Worm (Caenorhabditis elegans) whole organism, L1 larva: ENCODE data around the gene sprr-2.

Experiments
- F16B12.6 ChIP-seq: fragments of 150-350 bp; optimal IDR thresholded peaks from 2 replicates; lab custom pipeline; 2014; ENCODE audit warnings: missing biosample characterization, missing genetic modification characterization
- aha-1 ChIP-seq: fragments of 150-350 bp; optimal IDR thresholded peaks from 2 replicates; lab custom pipeline; 2014; ENCODE audit warnings: missing biosample characterization, missing genetic modification characterization
- ama-1 ChIP-seq: fragments of 150-350 bp; optimal IDR thresholded peaks from 2 replicates; lab custom pipeline; 2014
- ceh-63 ChIP-seq: fragments of 200-800 bp; sonication (Bioruptor generic); optimal IDR thresholded peaks from 2 replicates; lab custom pipeline; 2018; ENCODE audit warnings: mild to moderate bottlenecking, missing genetic modification characterization, missing compliant biosample characterization
- ceh-8 ChIP-seq: fragments of 200-800 bp; sonication (Bioruptor generic); optimal IDR thresholded peaks from 2 replicates; lab custom pipeline; 2018; ENCODE audit warnings: mild to moderate bottlenecking, missing genetic modification characterization, moderate library complexity, missing compliant biosample characterization
- ceh-88 ChIP-seq: fragments of 200-800 bp; sonication (Bioruptor generic); IDR thresholded peaks from 2 replicates; pipeline ENCODE4 v1.3.6; 2022; ENCODE audit warnings: missing genetic modification characterization, missing compliant biosample characterization
- dpl-1 ChIP-seq, 3 experiments: fragments of 150-350 bp in 2 of 3; sonication (generic microtip) in 1 of 3; optimal IDR thresholded peaks; 2 replicates each; lab custom pipeline; 2014 to 2017; ENCODE audit warnings: missing biosample characterization in 3 of 3, missing genetic modification characterization in 3 of 3, missing genetic modification reagents in 3 of 3
- efl-1 ChIP-seq, 4 experiments: fragments of 150-350 bp; optimal IDR thresholded peaks in 3 of 4; peaks in 1 of 4; 1 replicate in 1 of 4; 2 replicates in 3 of 4; lab custom pipeline; 2014; ENCODE audit warnings: missing biosample characterization in 2 of 4, missing genetic modification characterization in 2 of 4, missing genetic modification reagents in 2 of 4
- egl-27 ChIP-seq, 2 experiments: fragments of 150-350 bp in 1 of 2; sonication (generic microtip); optimal IDR thresholded peaks; 3 replicates each; lab custom pipeline; 2017 to 2018; ENCODE audit warnings: missing biosample characterization in 2 of 2, missing genetic modification characterization in 2 of 2, missing genetic modification reagents in 2 of 2
- elt-2 ChIP-seq: sonication (generic microtip); optimal IDR thresholded peaks from 2 replicates; lab custom pipeline; 2016; ENCODE audit warnings: missing genetic modification characterization, mild to moderate bottlenecking, inconsistent platforms, missing compliant biosample characterization, missing genetic modification reagents
- hlh-4 ChIP-seq: sonication (generic microtip); optimal IDR thresholded peaks from 2 replicates; lab custom pipeline; 2016; ENCODE audit warnings: mild to moderate bottlenecking, missing genetic modification characterization, missing compliant biosample characterization
- hpl-2 ChIP-seq: fragments of 150-350 bp; optimal IDR thresholded peaks from 2 replicates; lab custom pipeline; 2014; ENCODE audit warnings: missing biosample characterization, missing genetic modification reagents, missing genetic modification characterization
- isw-1 ChIP-seq: fragments of 200-800 bp; sonication (Bioruptor generic); IDR thresholded peaks from 2 replicates; pipeline ENCODE4 v1.3.6; 2022; ENCODE audit warnings: missing genetic modification characterization, missing compliant biosample characterization
- lir-3 ChIP-seq: sonication (generic microtip); optimal IDR thresholded peaks from 2 replicates; lab custom pipeline; 2016; ENCODE audit warnings: mild to moderate bottlenecking, missing genetic modification characterization, moderate library complexity, missing compliant biosample characterization; ENCODE audit not compliant: poor library complexity
- lsy-2 ChIP-seq, 2 experiments: fragments of 150-350 bp; optimal IDR thresholded peaks; 2 replicates each; lab custom pipeline; 2014; ENCODE audit warnings: missing biosample characterization in 2 of 2, missing genetic modification characterization in 2 of 2
- nhr-11 ChIP-seq: fragments of 150-350 bp; optimal IDR thresholded peaks from 2 replicates; lab custom pipeline; 2014; ENCODE audit warnings: missing biosample characterization, missing genetic modification characterization
- nhr-12 ChIP-seq: sonication (generic microtip); optimal IDR thresholded peaks from 2 replicates; lab custom pipeline; 2017; ENCODE audit warnings: missing biosample characterization, missing genetic modification characterization
- nhr-237 ChIP-seq: fragments of 150-350 bp; optimal IDR thresholded peaks from 2 replicates; lab custom pipeline; 2014; ENCODE audit warnings: missing biosample characterization, missing genetic modification characterization
- nhr-71 ChIP-seq: sonication (generic microtip); optimal IDR thresholded peaks from 2 replicates; lab custom pipeline; 2016; ENCODE audit warnings: mild to moderate bottlenecking, missing genetic modification characterization, moderate library complexity, missing compliant biosample characterization
- nhr-76 ChIP-seq: sonication (generic microtip); optimal IDR thresholded peaks from 2 replicates; lab custom pipeline; 2017; ENCODE audit warnings: missing biosample characterization, missing genetic modification characterization
- nhr-85 ChIP-seq: sonication (generic microtip); peaks from one replicate; lab custom pipeline; 2016; ENCODE audit warnings: missing genetic modification characterization, inconsistent platforms, missing compliant biosample characterization
- nhr-90 ChIP-seq: sonication (generic microtip); optimal IDR thresholded peaks from 2 replicates; lab custom pipeline; 2016; ENCODE audit warnings: mild to moderate bottlenecking, missing genetic modification characterization, missing compliant biosample characterization; ENCODE audit not compliant: poor library complexity
- snpc-4 ChIP-seq: fragments of 150-350 bp; optimal IDR thresholded peaks from 2 replicates; lab custom pipeline; 2014; ENCODE audit warnings: missing biosample characterization, missing genetic modification characterization
- snu-23 ChIP-seq: sonication (generic microtip); optimal IDR thresholded peaks from 2 replicates; lab custom pipeline; 2016; ENCODE audit warnings: missing genetic modification characterization, missing compliant biosample characterization
- sox-4 ChIP-seq: sonication (generic microtip); optimal IDR thresholded peaks from 2 replicates; lab custom pipeline; 2016; ENCODE audit warnings: missing genetic modification characterization, missing compliant biosample characterization
- tbx-2 ChIP-seq: sonication (generic microtip); optimal IDR thresholded peaks from 2 replicates; lab custom pipeline; 2016; ENCODE audit warnings: missing genetic modification characterization, missing compliant biosample characterization
- tlp-1 ChIP-seq: fragments of 150-350 bp; optimal IDR thresholded peaks from 2 replicates; lab custom pipeline; 2014; ENCODE audit warnings: missing biosample characterization, missing genetic modification characterization
- unc-130 ChIP-seq: fragments of 150-350 bp; optimal IDR thresholded peaks from 2 replicates; lab custom pipeline; 2017; ENCODE audit warnings: missing biosample characterization, missing genetic modification characterization, inconsistent platforms
- unc-62 ChIP-seq: fragments of 150-350 bp; optimal IDR thresholded peaks from 2 replicates; lab custom pipeline; 2014; ENCODE audit warnings: missing biosample characterization, missing genetic modification reagents, missing genetic modification characterization
- unc-98 ChIP-seq: fragments of 200-800 bp; sonication (Bioruptor generic); IDR thresholded peaks from 2 replicates; pipeline ENCODE4 v1.3.6; 2022; ENCODE audit warnings: missing genetic modification characterization, missing compliant biosample characterization
- vab-15 ChIP-seq: sonication (generic microtip); optimal IDR thresholded peaks from 2 replicates; lab custom pipeline; 2017; ENCODE audit warnings: missing genotype, mild to moderate bottlenecking, missing genetic modification characterization, missing compliant biosample characterization

sprr-2 gene

ce11 chrX:14756606-14757005 lies 36.6 kb upstream of the sprr-2 start:
- TF ChIP-seq nhr-76 (no peak), efl-1 (optimal IDR thresholded peaks at IDR 0.05; lab: Kevin White, UChicago) (no peak), efl-1 (GFP tag; optimal IDR thresholded peaks at IDR 0.05 in 1 of 2; lab: Kevin White, UChicago) (peak in 1 of 2 experiments; percentile 31)
- TF ChIP-seq, all 84 proteins: peak for 1

DNA sequence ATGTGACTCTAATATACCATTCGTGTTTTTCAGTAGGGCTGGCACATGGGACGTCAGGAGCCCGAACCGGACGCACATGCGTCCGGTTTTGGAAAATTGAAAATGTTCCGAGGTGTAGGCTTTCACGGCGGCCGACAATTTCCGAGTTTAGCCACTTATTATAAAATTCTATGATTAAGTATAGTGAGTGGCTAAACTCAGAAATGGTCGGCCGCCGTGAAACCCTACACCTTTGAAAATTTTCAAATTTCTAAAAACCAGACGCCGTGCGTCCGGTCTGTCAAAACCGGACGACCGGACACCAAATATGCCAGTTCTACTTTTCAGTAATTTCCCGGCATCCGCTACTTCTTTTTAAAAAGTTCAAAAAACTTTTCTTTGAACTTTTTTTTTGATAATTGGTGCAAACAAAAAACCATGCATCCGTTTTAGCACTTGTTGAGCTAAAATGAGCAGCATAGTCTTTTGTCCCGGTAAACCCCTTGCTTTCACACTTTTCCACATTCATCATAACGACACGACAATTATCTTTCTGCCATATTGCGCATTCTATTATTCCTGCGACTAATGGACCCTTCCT lies 35.5 kb upstream of the sprr-2 start:
- TF ChIP-seq snpc-4 (tag; lab: Kevin White, UChicago) (peak; percentile 14), unc-62 (no peak), hlh-4 (tag; lab: Kevin White, UChicago) (no peak), nhr-85 (tag; lab: Kevin White, UChicago) (peak; percentile 31)
- TF ChIP-seq, all 84 proteins: peak for 2

DNA sequence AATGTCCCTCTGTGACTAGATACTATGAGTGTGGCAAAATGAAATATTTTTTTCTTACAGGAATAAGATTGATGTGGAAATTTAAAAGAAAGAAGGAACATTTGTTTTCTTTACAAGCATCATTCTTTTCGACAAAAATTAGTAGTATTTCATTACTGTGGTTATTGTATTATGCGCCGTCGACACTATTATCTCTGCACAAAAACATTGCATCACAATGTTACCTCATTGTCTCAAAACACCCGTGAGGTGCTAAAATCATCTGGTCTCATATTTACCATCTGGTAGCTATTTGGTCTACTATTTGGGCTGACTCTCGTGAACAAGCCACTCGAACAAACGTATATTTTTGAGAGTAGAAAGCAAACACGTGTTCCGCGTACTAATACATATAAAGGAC lies 33.7 kb upstream of the sprr-2 start:
- TF ChIP-seq ama-1 (lab: Kevin White, UChicago) (no peak), hpl-2 (GFP tag; lab: Kevin White, UChicago) (no peak), nhr-90 (tag; lab: Kevin White, UChicago) (no peak), F16B12.6 (tag; lab: Kevin White, UChicago) (no peak), unc-98 (GFP tag; lab: Robert Waterston, UW) (no peak), nhr-71 (no peak), vab-15 (tag; lab: Kevin White, UChicago) (no peak), tlp-1 (tag; lab: Kevin White, UChicago) (no peak), lir-3 (tag; lab: Kevin White, UChicago) (no peak), sox-4 (tag; lab: Kevin White, UChicago) (no peak), aha-1 (tag; lab: Kevin White, UChicago) (no peak), egl-27 (tag; optimal IDR thresholded peaks at IDR 0.05; lab: Kevin White, UChicago) (no peak), dpl-1 (GFP tag; optimal IDR thresholded peaks at IDR 0.05; lab: Kevin White, UChicago) (no peak), nhr-11 (no peak), nhr-237 (tag; lab: Kevin White, UChicago) (no peak), snpc-4 (tag; lab: Kevin White, UChicago) (no peak), lsy-2 (tag; optimal IDR thresholded peaks at IDR 0.05; lab: Kevin White, UChicago) (no peak), ceh-88 (GFP tag; lab: Robert Waterston, UW) (no peak)

DNA sequence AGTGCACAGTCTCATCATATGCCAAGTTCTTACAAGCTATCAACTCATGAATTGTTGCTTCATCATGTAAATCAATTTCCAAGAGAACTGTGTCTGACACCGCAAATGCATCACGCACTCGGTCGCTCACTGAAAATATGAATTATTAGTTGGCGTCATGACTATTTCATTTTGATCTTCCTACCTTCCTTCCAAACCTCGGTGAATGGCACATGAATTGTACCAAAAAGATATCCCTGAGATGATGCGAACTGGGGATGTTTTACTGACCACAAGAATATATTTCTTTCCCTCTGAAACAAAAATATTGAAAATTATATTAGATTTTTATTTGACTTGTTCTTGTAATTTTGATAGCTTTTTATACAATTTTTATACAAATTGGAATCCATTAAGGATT lies 33.1 kb upstream of the sprr-2 start:
- TF ChIP-seq snu-23 (no peak), isw-1 (GFP tag; lab: Robert Waterston, UW) (no peak), tlp-1 (tag; lab: Kevin White, UChicago) (no peak), hpl-2 (GFP tag; lab: Kevin White, UChicago) (no peak), nhr-85 (tag; lab: Kevin White, UChicago) (no peak), tbx-2 (tag; lab: Kevin White, UChicago) (no peak)

DNA sequence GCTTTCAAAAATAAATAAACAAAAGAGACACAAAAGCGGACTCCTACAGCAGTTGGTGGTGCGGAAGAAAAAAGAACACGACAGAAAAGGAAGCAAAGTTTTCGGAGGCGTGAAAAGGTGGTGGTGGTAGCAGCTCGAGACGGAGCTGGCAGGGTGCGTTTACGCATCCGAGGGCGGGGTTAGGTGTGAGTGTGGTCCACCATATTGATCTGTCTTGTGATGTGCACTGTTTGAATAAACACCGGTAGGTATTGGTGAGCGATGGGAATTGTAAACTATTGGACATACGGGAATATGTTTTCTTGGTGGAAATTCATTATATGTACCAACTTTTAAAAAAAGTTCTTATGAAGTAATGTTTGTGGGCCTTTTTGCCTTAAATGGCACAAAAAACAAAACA lies 32.2 kb upstream of the sprr-2 start, which contains the start of gene C05G5.5:
Gene C05G5.5 (minus strand): TSS at position 101 of the 400 bp plus-strand sequence.
- no peak for TF ChIP-seq nhr-12 (tag; lab: Kevin White, UChicago)
- TF ChIP-seq ceh-63 (GFP tag; lab: Kevin White, UChicago), result no peak
- no peak for TF ChIP-seq nhr-90 (tag; lab: Kevin White, UChicago)
- no peak for TF ChIP-seq F16B12.6 (tag; lab: Kevin White, UChicago)

- no peak for TF ChIP-seq nhr-71
These were observed 25.4 kb upstream of the sprr-2 start for ce11 chrX:14767813-14768212.

DNA sequence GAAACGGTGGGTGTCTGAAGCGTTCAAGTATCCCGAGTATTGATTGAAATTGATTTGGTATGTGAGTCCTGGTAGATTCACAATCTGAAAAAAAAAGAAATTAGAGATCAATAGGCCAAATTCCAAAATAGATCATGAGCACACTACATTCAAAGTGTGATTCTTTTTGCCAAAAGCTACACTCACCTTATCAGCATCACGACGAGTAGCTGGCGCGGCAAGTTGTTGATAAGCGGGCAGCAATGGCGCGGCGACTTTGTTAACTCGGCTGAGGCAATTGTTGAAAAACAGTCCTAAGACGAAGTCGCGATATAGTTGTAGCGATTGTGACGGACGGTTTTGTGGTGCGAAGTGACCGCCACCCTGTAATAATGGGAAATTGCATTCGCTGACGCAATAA lies 24.3 kb upstream of the sprr-2 start:
- peak; percentile 66 for TF ChIP-seq elt-2 (tag; lab: Kevin White, UChicago)
- TF ChIP-seq ceh-8 (GFP tag; lab: Kevin White, UChicago), result no peak
- no peak for TF ChIP-seq lir-3 (tag; lab: Kevin White, UChicago)
- TF ChIP-seq unc-130 (tag; lab: Kevin White, UChicago), result no peak
- no peak for TF ChIP-seq nhr-12 (tag; lab: Kevin White, UChicago)
